Worm (Caenorhabditis elegans): ENCODE measurements around the gene T11F9.21.

The T11F9.21 gene

ce11 chrV:11497475-11497874 lies 4.9 kb downstream of the T11F9.21 start:
- no peak for TF ChIP-seq pag-3 (tag; optimal IDR thresholded peaks at IDR 0.05; ENCODE audit: borderline replicate concordance)
- no peak for TF ChIP-seq ceh-30 (tag; optimal IDR thresholded peaks at IDR 0.05)
- TF ChIP-seq fax-1 (tag; optimal IDR thresholded peaks at IDR 0.05), result no peak
- TF ChIP-seq madf-2 (tag; optimal IDR thresholded peaks at IDR 0.05), result no peak
- TF ChIP-seq C38D4.7 (GFP tag; optimal IDR thresholded peaks at IDR 0.05), result no peak
- TF ChIP-seq Y22D7AL.16 (tag; optimal IDR thresholded peaks at IDR 0.05), result no peak
- no peak for TF ChIP-seq pqm-1 (tag; optimal IDR thresholded peaks at IDR 0.05)
- TF ChIP-seq ztf-16 (tag; optimal IDR thresholded peaks at IDR 0.05), result no peak
- no peak for TF ChIP-seq K09A11.1 (tag; optimal IDR thresholded peaks at IDR 0.05; ENCODE audit: insufficient read depth)
- TF ChIP-seq pax-1 (tag; optimal IDR thresholded peaks at IDR 0.05), result no peak
- TF ChIP-seq T23F11.4 (GFP tag; optimal IDR thresholded peaks at IDR 0.05), result no peak
- no peak for TF ChIP-seq lim-6 (tag; optimal IDR thresholded peaks at IDR 0.05)
- TF ChIP-seq ceh-48 (tag; optimal IDR thresholded peaks at IDR 0.05), result no peak
- TF ChIP-seq ceh-14 (tag; optimal IDR thresholded peaks at IDR 0.05), result no peak
- TF ChIP-seq nfya-1 (tag; optimal IDR thresholded peaks at IDR 0.05), result no peak
- no peak for TF ChIP-seq pha-2 (tag; optimal IDR thresholded peaks at IDR 0.05)
- TF ChIP-seq hlh-15 (tag; optimal IDR thresholded peaks at IDR 0.05), result no peak

- no peak for TF ChIP-seq C08G9.2 (tag; optimal IDR thresholded peaks at IDR 0.05)
- TF ChIP-seq unc-86 (tag; optimal IDR thresholded peaks at IDR 0.05), result no peak
- TF ChIP-seq eyg-1 (tag; optimal IDR thresholded peaks at IDR 0.05), result no peak
- no peak for TF ChIP-seq hlh-15 (tag; optimal IDR thresholded peaks at IDR 0.05)
- TF ChIP-seq ceh-24 (tag; optimal IDR thresholded peaks at IDR 0.05), result no peak
- no peak for TF ChIP-seq dve-1 (tag; optimal IDR thresholded peaks at IDR 0.05)
- no peak for TF ChIP-seq pat-9 (tag; optimal IDR thresholded peaks at IDR 0.05)
- TF ChIP-seq pag-3 (tag; optimal IDR thresholded peaks at IDR 0.05; ENCODE audit: borderline replicate concordance), result no peak
- TF ChIP-seq zip-5 (tag; optimal IDR thresholded peaks at IDR 0.05), result no peak
- no peak for TF ChIP-seq fkh-10 (GFP tag; optimal IDR thresholded peaks at IDR 0.05)
- no peak for TF ChIP-seq ceh-9 (tag; optimal IDR thresholded peaks at IDR 0.05)
- no peak for TF ChIP-seq pha-4 (tag; optimal IDR thresholded peaks at IDR 0.05)
- no peak for TF ChIP-seq ama-1 (optimal IDR thresholded peaks at IDR 0.05)
- TF ChIP-seq dmd-4 (tag; optimal IDR thresholded peaks at IDR 0.05; ENCODE audit: borderline replicate concordance), result no peak
- no peak for TF ChIP-seq fax-1 (tag; optimal IDR thresholded peaks at IDR 0.05)
- TF ChIP-seq T23F11.4 (GFP tag; optimal IDR thresholded peaks at IDR 0.05), result no peak
- TF ChIP-seq ceh-19 (GFP tag; optimal IDR thresholded peaks at IDR 0.05), result no peak
- no peak for TF ChIP-seq elt-4 (tag; optimal IDR thresholded peaks at IDR 0.05)
These were observed 7.2 kb downstream of the T11F9.21 start for ce11 chrV:11499786-11500185.

ce11 chrV:11500980-11501379 lies 8.4 kb downstream of the T11F9.21 start:
- TF ChIP-seq ceh-30 (tag; optimal IDR thresholded peaks at IDR 0.05) (no peak), nhr-232 (tag; optimal IDR thresholded peaks at IDR 0.05) (no peak), ceh-45 (GFP tag; IDR thresholded peaks at IDR 0.05) (no peak), C08G9.2 (tag; optimal IDR thresholded peaks at IDR 0.05) (no peak)

ce11 chrV:11503081-11503751 lies 10.7 kb downstream of the T11F9.21 start, which contains the start of gene C55A6.12:
C55A6.12 (minus strand) TSS chrV:11503131.
- TF ChIP-seq ceh-19 (GFP tag; optimal IDR thresholded peaks at IDR 0.05) (no peak), nfya-1 (tag; optimal IDR thresholded peaks at IDR 0.05) (peak; percentile 91)

- TF ChIP-seq ceh-34 (tag; optimal IDR thresholded peaks at IDR 0.05) (peak; percentile 53), ceh-2 (tag; optimal IDR thresholded peaks at IDR 0.05) (peak; percentile 80), lim-6 (tag; optimal IDR thresholded peaks at IDR 0.05) (peak; percentile 82), elt-2 (tag; optimal IDR thresholded peaks at IDR 0.05) (peak; percentile 36), ceh-48 (tag; optimal IDR thresholded peaks at IDR 0.05) (peak; percentile 10), zip-5 (tag; optimal IDR thresholded peaks at IDR 0.05) (peak; percentile 43), ref-2 (tag; optimal IDR thresholded peaks at IDR 0.05) (peak; percentile 88), ceh-31 (tag; optimal IDR thresholded peaks at IDR 0.05) (peak; percentile 96), hlh-8 (tag; optimal IDR thresholded peaks at IDR 0.05) (peak; percentile 32), C08G9.2 (tag; optimal IDR thresholded peaks at IDR 0.05) (peak; percentile 75), syd-9 (tag; optimal IDR thresholded peaks at IDR 0.05) (peak; percentile 36), dmd-4 (tag; optimal IDR thresholded peaks at IDR 0.05; ENCODE audit: borderline replicate concordance) (peak; percentile 15), nfya-1 (tag; optimal IDR thresholded peaks at IDR 0.05) (peak; percentile 73), ztf-16 (tag; optimal IDR thresholded peaks at IDR 0.05) (peak; percentile 11), ceh-18 (tag; optimal IDR thresholded peaks at IDR 0.05) (peak; percentile 35), fax-1 (tag; optimal IDR thresholded peaks at IDR 0.05) (peak; percentile 50), ceh-14 (tag; optimal IDR thresholded peaks at IDR 0.05) (peak; percentile 92), F13H6.1 (tag; optimal IDR thresholded peaks at IDR 0.05) (peak; percentile 70), hlh-6 (tag; optimal IDR thresholded peaks at IDR 0.05) (peak; percentile 15)
These were observed 12.4 kb downstream of the T11F9.21 start, which contains the start of the genes C55A6.1 and C55A6.10 for ce11 chrV:11504853-11505397. C55A6.1 (minus strand) TSS chrV:11504968. C55A6.10 (plus strand) TSS chrV:11505347.
